Worm (Caenorhabditis elegans) whole organism, mixed stage, embryonic: Measurements from ENCODE around the gene fbxa-100.

Experiments
- M03D4.4 ChIP-seq: sonication (generic microtip); optimal IDR thresholded peaks from 2 replicates; lab custom pipeline; 2017; ENCODE audit warnings: mild to moderate bottlenecking, missing genetic modification characterization, missing compliant biosample characterization
- blmp-1 ChIP-seq: fragments of 150-350 bp; optimal IDR thresholded peaks from 2 replicates; lab custom pipeline; 2014; ENCODE audit warnings: missing biosample characterization, missing genetic modification characterization
- ceh-39 ChIP-seq: fragments of 150-350 bp; optimal IDR thresholded peaks from 2 replicates; lab custom pipeline; 2014; ENCODE audit warnings: missing biosample characterization, missing genetic modification characterization
- ceh-43 ChIP-seq: fragments of 200-800 bp; sonication (Bioruptor generic); optimal IDR thresholded peaks from 2 replicates; lab custom pipeline; 2018; ENCODE audit warnings: mild to moderate bottlenecking, missing genetic modification characterization, moderate library complexity, missing compliant biosample characterization
- ceh-83 ChIP-seq: fragments of 200-800 bp; sonication (Bioruptor generic); optimal IDR thresholded peaks from 2 replicates; lab custom pipeline; 2018; ENCODE audit warnings: mild to moderate bottlenecking, missing genetic modification characterization, missing compliant biosample characterization
- ces-1 ChIP-seq: fragments of 150-350 bp; optimal IDR thresholded peaks from 2 replicates; lab custom pipeline; 2014; ENCODE audit warnings: missing biosample characterization, missing genetic modification reagents, missing genetic modification characterization
- cnd-1 ChIP-seq: fragments of 200-800 bp; sonication (Bioruptor generic); optimal IDR thresholded peaks from 2 replicates; lab custom pipeline; 2018; ENCODE audit warnings: mild to moderate bottlenecking, missing genetic modification characterization, missing compliant biosample characterization
- drap-1 ChIP-seq: fragments of 200-800 bp; sonication (Bioruptor generic); optimal IDR thresholded peaks from 3 replicates; lab custom pipeline; 2018; ENCODE audit warnings: mild to moderate bottlenecking, missing genetic modification characterization, missing compliant biosample characterization
- elt-1 ChIP-seq: sonication (generic microtip); optimal IDR thresholded peaks from 2 replicates; lab custom pipeline; 2017; ENCODE audit warnings: missing genetic modification characterization, mild to moderate bottlenecking, missing compliant biosample characterization, antibody characterized with exemption, moderate library complexity, borderline replicate concordance; ENCODE audit not compliant: insufficient read depth
- elt-3 ChIP-seq: fragments of 150-350 bp; optimal IDR thresholded peaks from 2 replicates; lab custom pipeline; 2014; ENCODE audit warnings: missing biosample characterization, missing genetic modification characterization
- ham-2 ChIP-seq: fragments of 200-800 bp; sonication (Bioruptor generic); optimal IDR thresholded peaks from 2 replicates; lab custom pipeline; 2018; ENCODE audit warnings: mild to moderate bottlenecking, missing genetic modification characterization, missing compliant biosample characterization
- hlh-1 ChIP-seq: fragments of 150-350 bp; optimal IDR thresholded peaks from 2 replicates; lab custom pipeline; 2014; ENCODE audit warnings: missing biosample characterization, missing genetic modification reagents, missing genetic modification characterization
- lin-13 ChIP-seq: fragments of 150-350 bp; optimal IDR thresholded peaks from 2 replicates; lab custom pipeline; 2014; ENCODE audit warnings: missing biosample characterization, missing genetic modification characterization
- lin-32 ChIP-seq: fragments of 200-800 bp; sonication (Bioruptor generic); optimal IDR thresholded peaks from 2 replicates; lab custom pipeline; 2018; ENCODE audit warnings: mild to moderate bottlenecking, missing genetic modification characterization, missing compliant biosample characterization
- lsy-2 ChIP-seq: fragments of 150-350 bp; optimal IDR thresholded peaks from 2 replicates; lab custom pipeline; 2014; ENCODE audit warnings: missing biosample characterization, missing genetic modification characterization
- mab-5 ChIP-seq: fragments of 150-350 bp; optimal IDR thresholded peaks from 2 replicates; lab custom pipeline; 2014; ENCODE audit warnings: missing biosample characterization, missing genetic modification characterization
- nhr-12 ChIP-seq: fragments of 150-350 bp; optimal IDR thresholded peaks from 2 replicates; lab custom pipeline; 2014; ENCODE audit warnings: missing biosample characterization, missing genetic modification characterization
- nhr-237 ChIP-seq: fragments of 150-350 bp; optimal IDR thresholded peaks from 2 replicates; lab custom pipeline; 2014; ENCODE audit warnings: missing biosample characterization, missing genetic modification characterization
- nhr-28 ChIP-seq: fragments of 150-350 bp; optimal IDR thresholded peaks from 2 replicates; lab custom pipeline; 2014; ENCODE audit warnings: missing biosample characterization, missing genetic modification characterization
- nhr-76 ChIP-seq: sonication (generic microtip); optimal IDR thresholded peaks from 2 replicates; lab custom pipeline; 2017; ENCODE audit warnings: missing biosample characterization, missing genetic modification characterization
- pha-4 ChIP-seq: fragments of 150-350 bp; optimal IDR thresholded peaks from 2 replicates; lab custom pipeline; 2018; ENCODE audit warnings: missing biosample characterization, missing genetic modification reagents, missing genetic modification characterization
- sem-2 ChIP-seq: fragments of 200-800 bp; sonication (Bioruptor generic); optimal IDR thresholded peaks from 2 replicates; lab custom pipeline; 2018; ENCODE audit warnings: mild to moderate bottlenecking, missing genetic modification characterization, missing compliant biosample characterization
- sptf-1 ChIP-seq: sonication (generic microtip); optimal IDR thresholded peaks from 2 replicates; lab custom pipeline; 2017; ENCODE audit warnings: mild to moderate bottlenecking, missing genetic modification characterization, moderate library complexity, missing compliant biosample characterization
- tbx-8 ChIP-seq: fragments of 200-800 bp; sonication (Bioruptor generic); optimal IDR thresholded peaks from 2 replicates; lab custom pipeline; 2018; ENCODE audit warnings: mild to moderate bottlenecking, missing genetic modification characterization, moderate library complexity, missing compliant biosample characterization
- unc-120 ChIP-seq: sonication (generic microtip); optimal IDR thresholded peaks from 2 replicates; lab custom pipeline; 2017; ENCODE audit warnings: missing genetic modification characterization, missing compliant biosample characterization; ENCODE audit not compliant: poor library complexity, severe bottlenecking
- unc-39 ChIP-seq: fragments of 150-350 bp; optimal IDR thresholded peaks from 2 replicates; lab custom pipeline; 2014; ENCODE audit warnings: missing biosample characterization, missing genetic modification characterization
- zip-8 ChIP-seq: fragments of 150-350 bp; optimal IDR thresholded peaks from 2 replicates; lab custom pipeline; 2014; ENCODE audit warnings: missing biosample characterization, missing genetic modification characterization

fbxa-100 gene

ce11 chrV:16058872-16059271 lies 3.0 kb downstream of the fbxa-100 start, which contains the start of gene F14H3.6:
F14H3.6 (minus strand) TSS chrV:16058893.
- TF ChIP-seq ceh-83 = no peak
- TF ChIP-seq sem-2 = no peak
- no peak for TF ChIP-seq blmp-1 (tag; lab: Kevin White, UChicago)
- no peak for TF ChIP-seq ceh-43 (GFP tag; lab: Kevin White, UChicago)
- TF ChIP-seq ham-2 (GFP tag; lab: Kevin White, UChicago) = no peak
- no peak for TF ChIP-seq ceh-39 (tag; lab: Kevin White, UChicago)
- TF ChIP-seq unc-39 (tag; lab: Kevin White, UChicago) = no peak
- TF ChIP-seq drap-1 (GFP tag; lab: Kevin White, UChicago) = no peak
- TF ChIP-seq elt-1 (tag; lab: Kevin White, UChicago) = no peak
- no peak for TF ChIP-seq ces-1 (GFP tag; lab: Kevin White, UChicago)
- TF ChIP-seq hlh-1 = no peak
- TF ChIP-seq lin-13 (tag; lab: Kevin White, UChicago) = no peak
- TF ChIP-seq, all 35 proteins: peak for 0

ce11 chrV:16057010-16057463 lies 4.9 kb downstream of the fbxa-100 start, which contains the start of gene F14H3.5:
F14H3.5 (minus strand) TSS chrV:16057060.
- no peak for TF ChIP-seq pha-4 (tag; lab: Kevin White, UChicago)
- no peak for TF ChIP-seq ces-1 (GFP tag; lab: Kevin White, UChicago)
- TF ChIP-seq nhr-76 (tag; lab: Kevin White, UChicago) = no peak
- TF ChIP-seq mab-5 = no peak
- no peak for TF ChIP-seq ham-2 (GFP tag; lab: Kevin White, UChicago)
- no peak for TF ChIP-seq sptf-1 (tag; lab: Kevin White, UChicago)
- TF ChIP-seq M03D4.4 (tag; lab: Kevin White, UChicago) = no peak
- no peak for TF ChIP-seq cnd-1 (tag; lab: Kevin White, UChicago)
- TF ChIP-seq lsy-2 = no peak
- TF ChIP-seq nhr-237 (tag; lab: Kevin White, UChicago) = no peak
- no peak for TF ChIP-seq unc-39 (tag; lab: Kevin White, UChicago)
- no peak for TF ChIP-seq nhr-12 (tag; lab: Kevin White, UChicago)
- no peak for TF ChIP-seq elt-3 (tag; lab: Kevin White, UChicago)

ce11 chrV:16055031-16055430 lies 6.9 kb downstream of the fbxa-100 start, which contains the start of gene F14H3.4:
F14H3.4 (minus strand) TSS chrV:16055072.
- TF ChIP-seq blmp-1 (tag; lab: Kevin White, UChicago) = no peak
- no peak for TF ChIP-seq zip-8 (tag; lab: Kevin White, UChicago)
- no peak for TF ChIP-seq ceh-39 (tag; lab: Kevin White, UChicago)
- TF ChIP-seq, all 35 proteins: peak for 0

- TF ChIP-seq unc-120 = no peak
- TF ChIP-seq ces-1 (GFP tag; lab: Kevin White, UChicago) = no peak
- no peak for TF ChIP-seq nhr-12 (tag; lab: Kevin White, UChicago)
- TF ChIP-seq unc-39 (tag; lab: Kevin White, UChicago) = no peak
These were observed 8.5 kb downstream of the fbxa-100 start, which contains the start of gene F14H3.3 for ce11 chrV:16053373-16053772. F14H3.3 (minus strand) TSS chrV:16053473.

ce11 chrV:16049177-16049576 lies 12.7 kb downstream of the fbxa-100 start, which contains the start of gene best-12:
best-12 (plus strand) TSS chrV:16049477.
- TF ChIP-seq mab-5 (no peak), nhr-76 (tag; lab: Kevin White, UChicago) (no peak), ceh-39 (tag; lab: Kevin White, UChicago) (no peak), sem-2 (no peak), elt-1 (tag; lab: Kevin White, UChicago) (no peak), zip-8 (tag; lab: Kevin White, UChicago) (no peak), nhr-12 (tag; lab: Kevin White, UChicago) (no peak), nhr-28 (tag; lab: Kevin White, UChicago) (no peak), elt-3 (tag; lab: Kevin White, UChicago) (no peak), unc-39 (tag; lab: Kevin White, UChicago) (no peak), lin-13 (tag; lab: Kevin White, UChicago) (no peak), pha-4 (tag; lab: Kevin White, UChicago) (no peak), hlh-1 (no peak), lin-32 (GFP tag; lab: Kevin White, UChicago) (no peak), ces-1 (GFP tag; lab: Kevin White, UChicago) (no peak), nhr-237 (tag; lab: Kevin White, UChicago) (no peak), M03D4.4 (tag; lab: Kevin White, UChicago) (no peak), tbx-8 (no peak)

- no peak for TF ChIP-seq ceh-83
- TF ChIP-seq M03D4.4 (tag; lab: Kevin White, UChicago) = no peak
- TF ChIP-seq, all 35 proteins: peak for 0
These were observed 14.4 kb downstream of the fbxa-100 start, which contains the start of gene str-198 for ce11 chrV:16047508-16047907. str-198 (plus strand) TSS chrV:16047808.
